Worm (Caenorhabditis elegans) whole organism, early embryonic: ENCODE data around the gene mog-1.

ENCODE experiments used
- B0310.2 ChIP-seq: sonication (generic microtip); optimal IDR thresholded peaks from 2 replicates; lab custom pipeline; 2016; ENCODE audit warnings: mild to moderate bottlenecking, missing genetic modification characterization, missing compliant biosample characterization
- F13C5.2 ChIP-seq: sonication (generic microtip); optimal IDR thresholded peaks from 2 replicates; lab custom pipeline; 2017; ENCODE audit warnings: mild to moderate bottlenecking, missing genetic modification characterization, inconsistent platforms, missing compliant biosample characterization
- aly-1 ChIP-seq: sonication (generic microtip); optimal IDR thresholded peaks from 2 replicates; lab custom pipeline; 2016; ENCODE audit warnings: missing genetic modification characterization, missing compliant biosample characterization
- ama-1 ChIP-seq: fragments of 150-350 bp; optimal IDR thresholded peaks from 2 replicates; lab custom pipeline; 2014
- ceh-13 ChIP-seq: fragments of 200-800 bp; sonication (Bioruptor generic); optimal IDR thresholded peaks from 2 replicates; lab custom pipeline; 2018; ENCODE audit warnings: mild to moderate bottlenecking, missing genetic modification characterization, missing compliant biosample characterization
- ceh-36 ChIP-seq: sonication (generic microtip); optimal IDR thresholded peaks from 2 replicates; lab custom pipeline; 2016; ENCODE audit warnings: missing genetic modification characterization, inconsistent platforms, missing compliant biosample characterization
- ets-7 ChIP-seq: sonication (generic microtip); optimal IDR thresholded peaks from 2 replicates; lab custom pipeline; 2016; ENCODE audit warnings: missing genotype, missing genetic modification characterization, missing compliant biosample characterization
- flt-1 ChIP-seq: fragments of 200-800 bp; sonication (Bioruptor generic); IDR thresholded peaks from 2 replicates; pipeline ENCODE4 v1.3.6; 2022; ENCODE audit warnings: missing genetic modification characterization, missing compliant biosample characterization
- hmbx-1 ChIP-seq: sonication (generic microtip); optimal IDR thresholded peaks from 2 replicates; lab custom pipeline; 2016; ENCODE audit warnings: mild to moderate bottlenecking, missing genetic modification characterization, missing compliant biosample characterization
- hmg-4 ChIP-seq: fragments of 200-800 bp; sonication (Bioruptor generic); optimal IDR thresholded peaks from 2 replicates; lab custom pipeline; 2018; ENCODE audit warnings: mild to moderate bottlenecking, missing genetic modification characterization, missing compliant biosample characterization
- hnd-1 ChIP-seq: sonication (generic microtip); optimal IDR thresholded peaks from 2 replicates; lab custom pipeline; 2016; ENCODE audit warnings: missing genetic modification characterization, missing compliant biosample characterization
- pes-1 ChIP-seq: fragments of 200-800 bp; sonication (Bioruptor generic); IDR thresholded peaks from 2 replicates; pipeline ENCODE4 v1.3.6; 2022; ENCODE audit warnings: missing genetic modification reagents, missing genetic modification characterization, missing compliant biosample characterization
- scrt-1 ChIP-seq: fragments of 200-800 bp; sonication (Bioruptor generic); IDR thresholded peaks from 2 replicates; pipeline ENCODE4 v1.3.6; 2022; ENCODE audit warnings: missing genetic modification characterization, missing compliant biosample characterization
- sea-1 ChIP-seq: fragments of 200-800 bp; sonication (Bioruptor generic); conservative IDR thresholded peaks from 2 replicates; pipeline ENCODE4 v1.3.6; 2022; ENCODE audit warnings: missing genetic modification characterization, missing compliant biosample characterization
- tbx-11 ChIP-seq: fragments of 200-800 bp; sonication (Bioruptor generic); IDR thresholded peaks from 2 replicates; pipeline ENCODE4 v1.3.6; 2022; ENCODE audit warnings: missing genetic modification characterization, missing compliant biosample characterization
- tbx-37 ChIP-seq: fragments of 200-800 bp; sonication (Bioruptor generic); conservative IDR thresholded peaks from 2 replicates; pipeline ENCODE4 v1.3.6; 2022; ENCODE audit warnings: missing genetic modification reagents, missing genetic modification characterization, missing compliant biosample characterization
- tra-4 ChIP-seq: sonication (generic microtip); optimal IDR thresholded peaks from 2 replicates; lab custom pipeline; 2017; ENCODE audit warnings: missing genetic modification characterization, missing compliant biosample characterization

mog-1 gene

DNA sequence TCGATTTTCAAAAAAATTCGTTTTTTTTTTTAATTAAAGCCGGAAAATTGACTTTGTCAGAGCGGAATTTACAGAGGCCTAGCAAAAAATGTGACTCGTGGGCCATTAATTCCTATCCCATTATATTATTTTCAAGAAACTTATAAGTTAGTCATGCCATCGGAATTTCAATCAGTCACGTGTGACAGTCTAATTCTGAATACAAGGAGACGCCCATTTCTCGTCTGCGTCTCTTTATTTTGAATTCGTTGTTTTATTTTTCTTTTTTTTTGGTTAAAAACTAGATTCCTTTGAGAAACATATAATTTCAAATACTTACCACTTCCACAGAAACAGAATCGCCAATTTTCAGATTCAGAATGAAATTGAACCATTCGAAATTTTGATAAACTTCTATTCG is 47.2 kb downstream of the mog-1 start:
- no peak for TF ChIP-seq F13C5.2 (tag; lab: Kevin White, UChicago)

DNA sequence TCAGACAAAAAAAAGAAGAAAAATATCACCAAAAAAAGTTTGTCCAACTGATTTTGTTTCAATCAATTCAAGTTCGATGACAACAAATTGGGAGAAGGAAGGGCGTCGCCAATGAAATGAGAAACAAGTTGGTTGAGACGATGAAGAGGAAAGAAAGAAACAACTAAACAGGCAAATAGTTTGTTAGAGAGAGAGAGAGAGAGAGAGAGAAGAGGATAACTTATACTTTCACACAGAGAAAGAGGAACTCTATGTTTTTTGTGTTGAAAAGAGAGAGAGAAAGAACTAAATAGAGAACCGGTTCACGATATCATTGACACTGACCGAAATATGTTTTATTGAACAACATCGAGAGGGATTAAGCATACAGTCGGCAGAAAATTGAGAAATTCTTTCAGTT is 48.4 kb downstream of the mog-1 start:
- no peak for TF ChIP-seq ceh-36 (tag; lab: Kevin White, UChicago)
- TF ChIP-seq tbx-37: no peak
- TF ChIP-seq sea-1 (GFP tag; lab: Robert Waterston, UW): no peak
- no peak for TF ChIP-seq F13C5.2 (tag; lab: Kevin White, UChicago)
- no peak for TF ChIP-seq ceh-13 (GFP tag; lab: Kevin White, UChicago)
- TF ChIP-seq flt-1 (GFP tag; lab: Robert Waterston, UW): no peak
- no peak for TF ChIP-seq pes-1 (GFP tag; lab: Robert Waterston, UW)
- no peak for TF ChIP-seq aly-1 (tag; lab: Kevin White, UChicago)
- TF ChIP-seq ama-1: no peak
- TF ChIP-seq scrt-1 (GFP tag; lab: Robert Waterston, UW): no peak
- no peak for TF ChIP-seq hmg-4 (GFP tag; lab: Kevin White, UChicago)
- TF ChIP-seq B0310.2 (tag; lab: Kevin White, UChicago): no peak
- no peak for TF ChIP-seq hmbx-1 (tag; lab: Kevin White, UChicago)
- no peak for TF ChIP-seq ets-7 (tag; lab: Kevin White, UChicago)
- TF ChIP-seq tbx-11 (GFP tag; lab: Robert Waterston, UW): no peak
- no peak for TF ChIP-seq tra-4
- TF ChIP-seq hnd-1 (tag; lab: Kevin White, UChicago): no peak

- TF ChIP-seq tbx-37: no peak
- no peak for TF ChIP-seq hmg-4 (GFP tag; lab: Kevin White, UChicago)
- TF ChIP-seq sea-1 (GFP tag; lab: Robert Waterston, UW): no peak
- no peak for TF ChIP-seq ets-7 (tag; lab: Kevin White, UChicago)
- TF ChIP-seq aly-1 (tag; lab: Kevin White, UChicago): no peak
- TF ChIP-seq scrt-1 (GFP tag; lab: Robert Waterston, UW): no peak
- TF ChIP-seq B0310.2 (tag; lab: Kevin White, UChicago): no peak
- no peak for TF ChIP-seq ceh-36 (tag; lab: Kevin White, UChicago)
- no peak for TF ChIP-seq ama-1
- no peak for TF ChIP-seq hnd-1 (tag; lab: Kevin White, UChicago)
- TF ChIP-seq hmbx-1 (tag; lab: Kevin White, UChicago): no peak
- no peak for TF ChIP-seq flt-1 (GFP tag; lab: Robert Waterston, UW)
- no peak for TF ChIP-seq tbx-11 (GFP tag; lab: Robert Waterston, UW)
- TF ChIP-seq pes-1 (GFP tag; lab: Robert Waterston, UW): no peak
- no peak for TF ChIP-seq tra-4
- no peak for TF ChIP-seq ceh-13 (GFP tag; lab: Kevin White, UChicago)
- TF ChIP-seq F13C5.2 (tag; lab: Kevin White, UChicago): no peak
These were observed 50.7 kb downstream of the mog-1 start for ce11 chrIII:9905307-9905706.

- TF ChIP-seq tra-4 (no peak), B0310.2 (tag; lab: Kevin White, UChicago) (no peak), ama-1 (no peak), ceh-13 (GFP tag; lab: Kevin White, UChicago) (no peak), tbx-11 (GFP tag; lab: Robert Waterston, UW) (no peak), pes-1 (GFP tag; lab: Robert Waterston, UW) (no peak), sea-1 (GFP tag; lab: Robert Waterston, UW) (no peak), hmg-4 (GFP tag; lab: Kevin White, UChicago) (no peak), scrt-1 (GFP tag; lab: Robert Waterston, UW) (no peak), aly-1 (tag; lab: Kevin White, UChicago) (no peak), tbx-37 (no peak), ets-7 (tag; lab: Kevin White, UChicago) (no peak), hnd-1 (tag; lab: Kevin White, UChicago) (no peak), ceh-36 (tag; lab: Kevin White, UChicago) (no peak), flt-1 (GFP tag; lab: Robert Waterston, UW) (no peak), hmbx-1 (tag; lab: Kevin White, UChicago) (no peak), F13C5.2 (tag; lab: Kevin White, UChicago) (no peak)
These were observed 52.2 kb downstream of the mog-1 start for ce11 chrIII:9903694-9904292.
